Fruit fly (Drosophila melanogaster) whole organism, larva: ENCODE measurements around the gene Cpr62Ba.
A peak's percentile ranks its signal among the peaks of the same experiment; 100 is the strongest.

Source experiments
- noc ChIP-seq: fragments of 200-800 bp; sonication (Bioruptor generic); optimal IDR thresholded peaks from 3 replicates; lab custom pipeline; 2019; ENCODE audit warnings: missing biosample characterization, mild to moderate bottlenecking, missing genetic modification characterization, moderate library complexity

Cpr62Ba gene

DNA sequence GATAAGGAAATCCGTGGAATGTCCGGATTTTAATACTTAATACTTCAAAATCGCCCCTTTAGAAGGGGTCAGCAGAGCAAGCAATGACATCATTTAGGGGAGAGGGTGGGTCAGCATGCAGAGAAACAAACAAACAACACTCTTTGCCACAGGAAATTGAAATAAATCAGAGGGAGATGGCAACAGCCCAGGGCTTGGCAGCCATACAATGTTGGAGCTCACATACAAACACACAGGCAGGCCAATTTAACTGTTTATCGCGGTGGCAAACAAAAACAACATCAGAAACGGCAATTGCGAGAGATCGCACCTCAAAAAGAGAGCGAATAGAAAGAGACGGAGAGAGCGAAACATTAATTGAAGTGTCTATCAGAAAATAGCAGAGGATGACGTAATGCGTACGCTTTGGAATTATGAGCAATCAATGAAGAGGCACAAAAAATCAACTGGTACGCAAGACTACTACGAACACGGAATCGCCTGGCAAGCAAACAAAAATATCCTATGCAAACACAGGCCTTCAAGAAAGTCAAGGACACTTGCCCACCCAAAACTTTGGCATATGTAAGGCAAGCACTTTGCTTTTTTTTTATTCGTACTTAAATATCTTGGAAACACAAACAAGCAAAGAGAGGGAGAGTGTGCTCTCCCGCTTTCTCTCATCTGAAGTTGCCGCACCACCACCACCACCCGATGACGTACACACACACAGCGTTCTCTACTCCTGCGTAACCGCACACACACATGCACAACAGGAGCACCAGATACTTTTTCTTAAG is 37.2 kb downstream of the Cpr62Ba start:
- peak; percentile 58 for TF ChIP-seq noc (tag; lab: Kevin White, UChicago)

DNA sequence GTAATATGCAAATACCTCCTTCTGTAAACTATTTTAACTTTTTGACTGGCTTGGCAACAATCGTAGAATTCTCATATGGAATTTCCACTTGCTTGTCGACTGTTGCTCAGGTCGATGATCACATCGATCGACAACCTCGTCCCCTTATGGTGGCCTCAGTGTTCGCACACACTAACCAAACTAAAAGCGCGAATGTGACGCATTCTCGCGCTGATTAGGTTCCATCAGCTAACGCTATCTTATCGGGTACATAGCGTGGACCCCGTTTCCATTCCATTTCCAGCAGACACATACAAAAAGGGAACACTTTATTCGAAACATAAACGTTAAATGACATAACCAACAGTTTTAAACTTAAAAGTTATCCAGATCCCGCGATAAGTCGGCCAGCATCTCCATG is 42.2 kb downstream of the Cpr62Ba start:
- peak; percentile 6 for TF ChIP-seq noc (tag; lab: Kevin White, UChicago)

DNA sequence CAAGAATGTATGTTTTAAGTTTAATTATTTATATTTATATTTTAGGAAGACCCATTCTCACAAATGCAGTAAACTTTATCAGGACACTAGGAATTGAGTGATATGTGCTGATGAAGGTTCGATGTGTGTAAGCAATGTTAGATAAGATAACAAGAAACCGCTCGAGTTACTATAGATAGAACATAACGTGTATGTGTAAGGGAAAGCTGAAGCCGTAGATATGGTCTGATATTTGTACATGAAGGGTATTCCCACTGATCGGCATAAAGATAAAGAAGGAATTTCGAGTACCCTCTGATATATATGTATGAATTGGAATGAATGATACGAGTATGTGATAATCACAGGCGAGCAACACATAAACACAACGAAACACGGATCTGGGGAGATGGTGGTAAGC is 47.5 kb downstream of the Cpr62Ba start:
- no peak for TF ChIP-seq noc (tag; lab: Kevin White, UChicago)

DNA sequence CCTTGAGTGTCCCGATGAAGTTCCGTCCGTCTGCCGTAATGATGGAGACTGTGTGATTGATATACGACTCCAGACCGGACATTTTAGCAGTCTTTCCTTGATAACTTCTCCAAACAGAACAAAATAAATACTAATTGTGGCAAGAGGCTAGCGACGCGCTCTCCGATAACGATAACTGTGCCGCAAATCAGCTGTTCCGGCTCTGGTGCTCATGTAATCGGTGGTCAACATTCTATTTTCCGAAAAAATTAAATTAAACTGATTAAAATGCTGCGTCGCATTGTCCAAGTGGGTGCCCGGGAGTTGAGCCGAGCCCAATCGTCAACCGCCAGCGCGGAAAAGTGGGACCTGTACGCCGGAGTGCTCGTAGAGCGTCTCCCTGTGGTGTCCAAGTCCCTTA is 54.3 kb downstream of the Cpr62Ba start, which contains the start of the genes CG2021 and mRpL46:
TSS of gene CG2021 (minus strand) at position 163 of the 400 bp plus-strand sequence.
TSS of gene mRpL46 (plus strand) at position 191 of the 400 bp plus-strand sequence.
- TF ChIP-seq noc (tag; lab: Kevin White, UChicago), result no peak

DNA sequence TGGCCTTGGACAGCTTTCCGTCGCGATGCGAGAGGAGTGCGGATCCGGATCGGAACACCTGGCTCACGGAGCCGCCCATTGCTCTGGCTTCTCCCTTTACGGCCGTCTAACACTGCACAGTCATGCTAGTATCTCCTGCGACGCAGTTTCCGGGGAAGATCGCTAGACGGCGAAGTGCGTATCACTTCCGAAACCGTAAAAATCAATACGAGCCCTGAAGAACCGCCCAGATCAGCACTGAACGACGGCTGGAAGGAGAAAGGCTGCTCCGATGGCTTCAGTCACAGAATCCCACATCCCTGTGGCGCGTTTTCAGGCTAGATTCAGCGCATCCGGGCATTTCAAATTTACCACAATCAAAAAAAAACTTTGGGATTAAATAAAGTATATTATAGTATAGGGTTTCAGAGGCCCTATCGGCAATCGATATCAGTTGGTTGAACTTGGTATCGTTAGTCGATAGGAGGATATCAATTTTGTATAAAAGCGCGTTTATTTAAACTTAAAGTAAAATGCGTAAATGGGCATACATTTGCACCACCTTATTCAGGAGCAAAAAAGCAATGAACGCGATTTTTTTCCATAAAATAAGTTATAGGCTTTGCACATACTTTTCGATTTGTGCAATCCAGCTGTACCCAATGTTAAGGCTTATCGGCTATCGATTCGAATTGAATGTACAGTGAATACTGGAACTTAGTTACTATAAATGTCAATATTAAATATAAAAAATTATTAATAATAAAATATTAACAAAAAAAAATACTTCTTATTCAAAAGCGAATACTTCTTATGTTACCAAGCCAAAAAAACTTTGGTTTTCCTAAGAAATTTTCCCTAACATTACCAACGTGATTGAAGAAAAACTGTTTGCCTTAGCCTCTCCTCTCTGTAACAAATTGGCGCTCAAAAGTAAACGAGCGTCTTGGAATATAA is 56.6 kb downstream of the Cpr62Ba start, which contains the start of the genes CG13933 and PolD2:
TSS of gene CG13933 (minus strand) at position 435 of the 936 bp plus-strand sequence.
TSS of gene PolD2 (plus strand) at position 921 of the 936 bp plus-strand sequence.
- TF ChIP-seq noc (tag; lab: Kevin White, UChicago), result peak; percentile 80
